Fruit fly (Drosophila melanogaster) S2 (cell line): ENCODE measurements around the gene C3G.

Experiments
- CG8478 ChIP-seq: fragments of >200 bp; optimal IDR thresholded peaks from 2 replicates; lab custom pipeline; 2018
- CTCF ChIP-seq, 2 experiments: fragments of >200 bp; optimal IDR thresholded peaks; 2 replicates each; lab custom pipeline; 2018

dm6 chrX:6778780-6779179 lies 24.6 kb downstream of the C3G start:
- TF ChIP-seq CG8478 (lab: Kevin White, UChicago), result no peak
- no peak for TF ChIP-seq CTCF (optimal IDR thresholded peaks at IDR 0.05; lab: Kevin White, UChicago)
